Fruit fly (Drosophila melanogaster) whole organism, prepupa: Measurements from ENCODE around the gene fend.

Experiments
- CG1621 ChIP-seq: fragments of 200-800 bp; sonication (Bioruptor generic); optimal IDR thresholded peaks from 3 replicates; lab custom pipeline; 2018; ENCODE audit warnings: missing biosample characterization, mild to moderate bottlenecking, missing genetic modification characterization
- CG16779 ChIP-seq: fragments of 200-800 bp; sonication (Bioruptor generic); optimal IDR thresholded peaks from 3 replicates; lab custom pipeline; 2017; ENCODE audit warnings: missing biosample characterization, mild to moderate bottlenecking, missing genetic modification characterization
- CG6854 ChIP-seq: fragments of 200-800 bp; sonication (Bioruptor generic); optimal IDR thresholded peaks from 2 replicates; lab custom pipeline; 2017; ENCODE audit warnings: missing biosample characterization, mild to moderate bottlenecking, missing genetic modification characterization
- CG7368 ChIP-seq: fragments of 200-800 bp; sonication (Bioruptor generic); optimal IDR thresholded peaks from 3 replicates; lab custom pipeline; 2016; ENCODE audit warnings: missing biosample characterization, missing genetic modification characterization
- CG8119 ChIP-seq: fragments of 200-800 bp; sonication (Bioruptor generic); IDR thresholded peaks from 3 replicates; pipeline ENCODE4 v1.3.6; 2022; ENCODE audit warnings: missing biosample characterization, missing genetic modification characterization
- CG9139 ChIP-seq: fragments of 200-800 bp; sonication (Bioruptor generic); optimal IDR thresholded peaks from 3 replicates; lab custom pipeline; 2017; ENCODE audit warnings: missing biosample characterization, mild to moderate bottlenecking, missing genetic modification characterization
- Eip75B ChIP-seq: fragments of 200-800 bp; sonication (Bioruptor generic); optimal IDR thresholded peaks from 3 replicates; lab custom pipeline; 2016; ENCODE audit warnings: missing biosample characterization, missing genetic modification characterization
- Hr39 ChIP-seq: fragments of 200-800 bp; sonication (Bioruptor generic); optimal IDR thresholded peaks from 2 replicates; lab custom pipeline; 2016; ENCODE audit warnings: missing biosample characterization, missing genetic modification characterization
- dac ChIP-seq: fragments of 200-800 bp; sonication (Bioruptor generic); optimal IDR thresholded peaks from 2 replicates; lab custom pipeline; 2017; ENCODE audit warnings: missing biosample characterization, mild to moderate bottlenecking, missing genetic modification characterization
- dsx ChIP-seq: fragments of 200-800 bp; optimal IDR thresholded peaks from 3 replicates; lab custom pipeline; 2019; ENCODE audit warnings: missing biosample characterization, mild to moderate bottlenecking, missing genetic modification characterization, moderate library complexity; ENCODE audit not compliant: poor library complexity, severe bottlenecking
- vri ChIP-seq: fragments of 200-800 bp; sonication (Bioruptor generic); optimal IDR thresholded peaks from 3 replicates; lab custom pipeline; 2016; ENCODE audit warnings: missing biosample characterization, mild to moderate bottlenecking, missing genetic modification characterization

DNA sequence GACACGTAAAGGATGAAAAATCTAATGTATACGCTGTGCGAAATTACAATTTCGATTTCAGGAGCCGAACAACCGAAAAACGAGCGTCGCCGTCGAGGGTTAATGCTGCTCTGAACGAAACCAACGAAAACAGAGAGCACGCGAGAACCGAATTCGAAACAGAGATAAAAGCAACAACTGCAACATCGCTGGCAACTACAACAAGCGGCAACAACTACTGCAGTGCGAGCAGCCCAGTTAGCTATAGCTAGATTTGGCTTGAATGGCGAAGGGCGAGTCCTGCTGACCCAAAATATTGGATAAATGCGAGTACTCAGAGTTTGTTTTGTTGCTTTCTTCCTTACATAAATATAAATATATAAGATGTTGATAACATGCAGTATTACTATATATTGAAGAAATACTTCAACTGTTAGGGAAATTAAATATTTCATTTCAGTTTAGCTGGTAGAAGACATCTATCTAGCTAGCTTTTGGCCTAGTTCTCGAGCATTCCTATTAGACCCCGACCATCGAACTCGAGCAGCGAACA is at the start of gene fend:
- peak; percentile 22 for TF ChIP-seq dac (GFP tag; lab: Kevin White, UChicago)
- no peak for TF ChIP-seq Eip75B
- no peak for TF ChIP-seq CG9139
- peak; percentile 17 for TF ChIP-seq CG16779 (tag; lab: Kevin White, UChicago)
- no peak for TF ChIP-seq vri (GFP tag; lab: Kevin White, UChicago)
- no peak for TF ChIP-seq CG6854
- TF ChIP-seq dsx: peak; percentile 24
- no peak for TF ChIP-seq CG7368
- TF ChIP-seq Hr39 (GFP tag; lab: Kevin White, UChicago): no peak
- no peak for TF ChIP-seq CG8119
- TF ChIP-seq CG1621 (tag; lab: Kevin White, UChicago): no peak
